Worm (Caenorhabditis elegans): ENCODE measurements around the gene bed-3.

ce11 chrIV:9899227-9899626 is 17.1 kb upstream of the bed-3 start:
- TF ChIP-seq med-1 (GFP tag; optimal IDR thresholded peaks at IDR 0.05; ENCODE audit: insufficient read depth) (no peak), ref-1 (GFP tag; conservative IDR thresholded peaks at IDR 0.05) (no peak), flt-1 (GFP tag; IDR thresholded peaks at IDR 0.05) (no peak), T22C8.4 (GFP tag; IDR thresholded peaks at IDR 0.05) (no peak), cog-1 (tag; optimal IDR thresholded peaks at IDR 0.05) (no peak), ztf-23 (GFP tag; IDR thresholded peaks at IDR 0.05) (no peak), tab-1 (GFP tag; IDR thresholded peaks at IDR 0.05) (no peak), ztf-29 (GFP tag; IDR thresholded peaks at IDR 0.05) (no peak), klf-2 (GFP tag; conservative IDR thresholded peaks at IDR 0.05) (no peak)

All from whole organism, midembryonic.